Worm (Caenorhabditis elegans): ENCODE results near the gene lido-12.

DNA sequence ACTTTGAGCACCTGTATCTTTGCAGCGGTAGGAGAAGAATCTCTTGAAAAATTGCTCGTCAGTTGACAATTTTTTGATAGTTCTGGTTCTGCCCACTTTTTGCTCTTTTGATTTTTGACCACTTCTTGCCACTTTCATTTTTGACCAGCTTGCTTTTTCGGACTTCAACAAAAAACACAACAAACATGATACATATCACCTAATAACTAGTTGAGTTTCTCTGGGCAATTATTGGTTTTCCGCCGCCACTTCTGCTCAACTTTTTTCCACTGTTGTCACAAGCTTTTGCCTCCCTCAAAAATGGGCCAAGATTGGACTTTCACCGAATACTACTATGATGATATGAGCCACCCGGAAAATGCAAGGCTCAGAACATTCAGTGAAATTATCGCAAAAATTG, 47.3 kb upstream of the lido-12 start, which contains the start of gene srw-60:
- TF ChIP-seq egl-27 (tag; optimal IDR thresholded peaks at IDR 0.05) (no peak), aly-2 (tag; optimal IDR thresholded peaks at IDR 0.05) (no peak), unc-62 (GFP tag; optimal IDR thresholded peaks at IDR 0.05) (no peak), ztf-4 (tag; optimal IDR thresholded peaks at IDR 0.05) (no peak), ztf-11 (tag; optimal IDR thresholded peaks at IDR 0.05) (no peak)

Data from whole organism, L2 larva.